Fruit fly (Drosophila melanogaster): ENCODE results near the gene CG42505.

- TF ChIP-seq gro (GFP tag; optimal IDR thresholded peaks at IDR 0.05) (no peak), Lpt (GFP tag; optimal IDR thresholded peaks at IDR 0.05) (no peak)
These were observed 39.9 kb downstream of the CG42505 start for dm6 chr3R:11991538-11992164.

Measured in whole organism, embryonic.